Fruit fly (Drosophila melanogaster) whole organism, embryonic: ENCODE measurements around the gene Fitm.

Experiments used
- Abd-B ChIP-seq: fragments of 200-800 bp; sonication (Bioruptor generic); optimal IDR thresholded peaks from 2 replicates; lab custom pipeline; 2018; ENCODE audit warnings: missing biosample characterization, mild to moderate bottlenecking, missing genetic modification characterization, moderate library complexity
- Aef1 ChIP-seq: fragments of 200-800 bp; sonication (Bioruptor generic); IDR thresholded peaks from 3 replicates; pipeline ENCODE4 v1.3.6; 2022; ENCODE audit warnings: missing biosample characterization, missing genetic modification characterization
- Antp ChIP-seq: fragments of 200-800 bp; sonication (Bioruptor generic); optimal IDR thresholded peaks from 3 replicates; lab custom pipeline; 2016; ENCODE audit warnings: missing biosample characterization, missing genetic modification characterization
- BEAF-32 ChIP-seq: fragments of 200-800 bp; sonication (Bioruptor generic); optimal IDR thresholded peaks from 3 replicates; lab custom pipeline; 2017; ENCODE audit warnings: missing biosample characterization, missing genetic modification characterization, mild to moderate bottlenecking, moderate library complexity, missing genetic modification reagents
- Bgb ChIP-seq: fragments of 200-800 bp; sonication (Bioruptor generic); IDR thresholded peaks from 2 replicates; pipeline ENCODE4 v1.3.6; 2022; ENCODE audit warnings: missing biosample characterization, missing genetic modification characterization; ENCODE audit not compliant: partially characterized antibody
- CG10654 ChIP-seq: fragments of 200-800 bp; sonication (Bioruptor generic); optimal IDR thresholded peaks from 2 replicates; lab custom pipeline; 2016; ENCODE audit warnings: missing biosample characterization, missing genetic modification characterization
- CG11085 ChIP-seq: fragments of 200-800 bp; sonication (Bioruptor generic); IDR thresholded peaks from 2 replicates; pipeline ENCODE4 v1.3.6; 2022; ENCODE audit warnings: missing biosample characterization, missing genetic modification characterization
- CG15514 ChIP-seq: fragments of 200-800 bp; sonication (Bioruptor generic); optimal IDR thresholded peaks from 3 replicates; lab custom pipeline; 2017; ENCODE audit warnings: missing biosample characterization, missing genetic modification characterization, mild to moderate bottlenecking, moderate library complexity, missing genetic modification reagents
- CG2120 ChIP-seq: fragments of 200-800 bp; sonication (Bioruptor generic); optimal IDR thresholded peaks from 3 replicates; lab custom pipeline; 2016; ENCODE audit warnings: missing biosample characterization, missing genetic modification characterization
- CG2129 ChIP-seq: fragments of 200-800 bp; sonication (Bioruptor generic); IDR thresholded peaks from 2 replicates; pipeline ENCODE4 v1.3.6; 2022; ENCODE audit warnings: missing biosample characterization, missing genetic modification characterization; ENCODE audit not compliant: partially characterized antibody
- CG2202 ChIP-seq: fragments of 200-800 bp; sonication (Bioruptor generic); optimal IDR thresholded peaks from 2 replicates; lab custom pipeline; 2018; ENCODE audit warnings: missing biosample characterization, mild to moderate bottlenecking, missing genetic modification characterization
- CG2678 ChIP-seq: fragments of 200-800 bp; sonication (Bioruptor generic); optimal IDR thresholded peaks from 3 replicates; lab custom pipeline; 2019; ENCODE audit warnings: missing biosample characterization, mild to moderate bottlenecking, missing genetic modification characterization, moderate library complexity
- CG3065 ChIP-seq: fragments of 200-800 bp; sonication (Bioruptor generic); optimal IDR thresholded peaks from 2 replicates; lab custom pipeline; 2016; ENCODE audit warnings: missing biosample characterization, missing genetic modification characterization
- CG3163 ChIP-seq: fragments of 200-800 bp; sonication (Bioruptor generic); optimal IDR thresholded peaks from 3 replicates; lab custom pipeline; 2016; ENCODE audit warnings: missing biosample characterization, missing genetic modification characterization
- CG3281 ChIP-seq: fragments of 200-800 bp; sonication (Bioruptor generic); optimal IDR thresholded peaks from 3 replicates; lab custom pipeline; 2017; ENCODE audit warnings: missing biosample characterization, mild to moderate bottlenecking, missing genetic modification characterization
- CG3847 ChIP-seq: fragments of 200-800 bp; sonication (Bioruptor generic); IDR thresholded peaks from 2 replicates; pipeline ENCODE4 v1.3.6; 2022; ENCODE audit warnings: missing biosample characterization, missing genetic modification characterization
- CG4707 ChIP-seq: fragments of 200-800 bp; sonication (Bioruptor generic); optimal IDR thresholded peaks from 2 replicates; lab custom pipeline; 2018; ENCODE audit warnings: missing biosample characterization, mild to moderate bottlenecking, missing genetic modification characterization, moderate library complexity
- CG6791 ChIP-seq: fragments of 200-800 bp; sonication (Bioruptor generic); IDR thresholded peaks from 3 replicates; pipeline ENCODE4 v1.3.6; 2022; ENCODE audit warnings: missing biosample characterization, missing genetic modification characterization; ENCODE audit not compliant: partially characterized antibody
- CG7745 ChIP-seq: fragments of 200-800 bp; sonication (Bioruptor generic); optimal IDR thresholded peaks from 2 replicates; lab custom pipeline; 2018; ENCODE audit warnings: missing biosample characterization, mild to moderate bottlenecking, missing genetic modification characterization, moderate library complexity
- Dll ChIP-seq: fragments of 200-800 bp; sonication (Bioruptor generic); IDR thresholded peaks from 4 replicates; pipeline ENCODE4 v1.3.6; 2022; ENCODE audit warnings: missing biosample characterization, missing genetic modification characterization; ENCODE audit not compliant: partially characterized antibody
- HLH54F ChIP-seq: fragments of 200-800 bp; sonication (Bioruptor generic); optimal IDR thresholded peaks from 3 replicates; lab custom pipeline; 2016; ENCODE audit warnings: missing biosample characterization, missing genetic modification characterization
- MESR4 ChIP-seq: fragments of 200-800 bp; sonication (Bioruptor generic); optimal IDR thresholded peaks from 2 replicates; lab custom pipeline; 2018; ENCODE audit warnings: missing biosample characterization, mild to moderate bottlenecking, missing genetic modification characterization, moderate library complexity
- Oaz ChIP-seq: fragments of 200-800 bp; sonication (Bioruptor generic); IDR thresholded peaks from 2 replicates; pipeline ENCODE4 v1.3.6; 2022; ENCODE audit warnings: missing biosample characterization, missing genetic modification characterization
- Pdp1 ChIP-seq, 2 experiments: fragments of 200-800 bp; sonication (Bioruptor generic); optimal IDR thresholded peaks; 3 replicates each; lab custom pipeline; 2016; ENCODE audit warnings: missing biosample characterization in 2 of 2, missing genetic modification characterization in 2 of 2, mild to moderate bottlenecking in 1 of 2, moderate library complexity in 1 of 2
- Poxn ChIP-seq: fragments of 200-800 bp; sonication (Bioruptor generic); IDR thresholded peaks from 2 replicates; pipeline ENCODE4 v1.3.6; 2022; ENCODE audit warnings: missing biosample characterization, missing genetic modification characterization
- Rfx ChIP-seq: fragments of 200-800 bp; sonication (Bioruptor generic); IDR thresholded peaks from 2 replicates; pipeline ENCODE4 v1.3.6; 2022; ENCODE audit warnings: missing biosample characterization, missing genetic modification characterization
- Trl ChIP-seq, 3 experiments: fragments of >200 bp in 2 of 3; fragments of 200-800 bp in 1 of 3; sonication (Bioruptor generic) in 1 of 3; optimal IDR thresholded peaks; 2 replicates in 1 of 3; 3 replicates in 2 of 3; lab custom pipeline; 2016 to 2017; ENCODE audit warnings: missing biosample characterization in 1 of 3, missing genetic modification characterization in 1 of 3
- ash1 ChIP-seq: fragments of 200-800 bp; sonication (Bioruptor generic); optimal IDR thresholded peaks from 2 replicates; lab custom pipeline; 2018; ENCODE audit warnings: missing biosample characterization, mild to moderate bottlenecking, missing genetic modification characterization
- cas ChIP-seq: fragments of 200-800 bp; sonication (Bioruptor generic); IDR thresholded peaks from 2 replicates; pipeline ENCODE4 v1.3.6; 2022; ENCODE audit warnings: missing biosample characterization, missing genetic modification characterization
- dm ChIP-seq: fragments of 200-800 bp; sonication (Bioruptor generic); optimal IDR thresholded peaks from 3 replicates; lab custom pipeline; 2016; ENCODE audit warnings: missing biosample characterization, missing genetic modification characterization
- dmrt99B ChIP-seq: fragments of 200-800 bp; sonication (Bioruptor generic); optimal IDR thresholded peaks from 2 replicates; lab custom pipeline; 2018; ENCODE audit warnings: missing biosample characterization, mild to moderate bottlenecking, missing genetic modification characterization, moderate library complexity
- ind ChIP-seq: fragments of 200-800 bp; sonication (Bioruptor generic); optimal IDR thresholded peaks from 3 replicates; lab custom pipeline; 2016; ENCODE audit warnings: missing biosample characterization, missing genetic modification characterization
- insv ChIP-seq, 2 experiments: fragments of 200-800 bp; sonication (Bioruptor generic); optimal IDR thresholded peaks; 3 replicates each; lab custom pipeline; 2016 to 2018; ENCODE audit warnings: missing biosample characterization in 2 of 2, missing genetic modification characterization in 2 of 2
- inv ChIP-seq: fragments of 200-800 bp; sonication (Bioruptor generic); IDR thresholded peaks from 2 replicates; pipeline ENCODE4 v1.3.6; 2022; ENCODE audit warnings: missing biosample characterization, missing genetic modification characterization; ENCODE audit not compliant: partially characterized antibody
- knrl ChIP-seq: fragments of 200-800 bp; sonication (Bioruptor generic); IDR thresholded peaks from 3 replicates; pipeline ENCODE4 v1.3.6; 2022; ENCODE audit warnings: missing biosample characterization, missing genetic modification characterization; ENCODE audit not compliant: partially characterized antibody
- lab ChIP-seq: fragments of 200-800 bp; sonication (Bioruptor generic); optimal IDR thresholded peaks from 3 replicates; lab custom pipeline; 2017; ENCODE audit warnings: missing biosample characterization, missing genetic modification characterization, mild to moderate bottlenecking, moderate library complexity, missing genetic modification reagents
- nau ChIP-seq: fragments of 200-800 bp; sonication (Bioruptor generic); optimal IDR thresholded peaks from 3 replicates; lab custom pipeline; 2017; ENCODE audit warnings: missing biosample characterization, mild to moderate bottlenecking, missing genetic modification characterization, missing genetic modification reagents
- pan ChIP-seq, 4 experiments: fragments of >200 bp in 3 of 4; fragments of 200-800 bp in 1 of 4; sonication (Bioruptor generic) in 1 of 4; optimal IDR thresholded peaks in 3 of 4; IDR thresholded peaks in 1 of 4; 2 replicates each; pipeline versions ENCODE4 v1.3.6 to Lab custom; 2017 to 2022; ENCODE audit warnings: missing biosample characterization in 2 of 4, missing genetic modification characterization in 2 of 4, mixed read lengths in 1 of 4
- psq ChIP-seq: fragments of 200-800 bp; sonication (Bioruptor generic); optimal IDR thresholded peaks from 2 replicates; lab custom pipeline; 2017; ENCODE audit warnings: missing biosample characterization, missing genetic modification characterization
- sc ChIP-seq, 3 experiments: fragments of >200 bp in 2 of 3; fragments of 200-800 bp in 1 of 3; sonication (Bioruptor generic) in 1 of 3; optimal IDR thresholded peaks; 2 replicates in 2 of 3; 3 replicates in 1 of 3; lab custom pipeline; 2017; ENCODE audit warnings: mild to moderate bottlenecking in 1 of 3, missing biosample characterization in 1 of 3, missing genetic modification characterization in 1 of 3, missing genetic modification reagents in 1 of 3
- sens ChIP-seq: fragments of 200-800 bp; sonication (Bioruptor generic); peaks from one replicate; lab custom pipeline; 2016; ENCODE audit warnings: missing biosample characterization, missing genetic modification characterization
- so ChIP-seq: fragments of 200-800 bp; sonication (Bioruptor generic); IDR thresholded peaks from 3 replicates; pipeline ENCODE4 v1.3.6; 2022; ENCODE audit warnings: missing biosample characterization, missing genetic modification characterization
- sob ChIP-seq: fragments of 200-800 bp; sonication (Bioruptor generic); IDR thresholded peaks from 2 replicates; pipeline ENCODE4 v1.3.6; 2022; ENCODE audit warnings: missing biosample characterization, missing genetic modification characterization
- tup ChIP-seq: fragments of 200-800 bp; sonication (Bioruptor generic); optimal IDR thresholded peaks from 2 replicates; lab custom pipeline; 2016; ENCODE audit warnings: missing biosample characterization, mild to moderate bottlenecking, missing genetic modification characterization, moderate library complexity
- unc-4 ChIP-seq: fragments of 200-800 bp; sonication (Bioruptor generic); IDR thresholded peaks from 2 replicates; pipeline ENCODE4 v1.3.6; 2022; ENCODE audit warnings: missing biosample characterization, missing genetic modification characterization; ENCODE audit not compliant: partially characterized antibody
- unpg ChIP-seq: fragments of 200-800 bp; sonication (Bioruptor generic); optimal IDR thresholded peaks from 3 replicates; lab custom pipeline; 2018; ENCODE audit warnings: missing biosample characterization, mild to moderate bottlenecking, missing genetic modification characterization, moderate library complexity

Fitm gene

dm6 chr3L:5139312-5139711 is 6.6 kb downstream of the Fitm start, which contains the start of the genes Tcs5 and CHMP2B (continued):
- peak; percentile 100 for TF ChIP-seq lab (GFP tag; lab: Kevin White, UChicago)
- TF ChIP-seq Aef1 (GFP tag; lab: Robert Waterston, UW) = peak; percentile 100
- TF ChIP-seq CG3847 (GFP tag; lab: Robert Waterston, UW) = peak; percentile 100
- peak; percentile 97 for TF ChIP-seq ash1 (GFP tag; lab: Kevin White, UChicago)
- TF ChIP-seq tup (GFP tag; lab: Kevin White, UChicago) = peak; percentile 100
- peak; percentile 100 for TF ChIP-seq CG10654 (GFP tag; lab: Kevin White, UChicago)
- peak; percentile 99 for TF ChIP-seq Antp (GFP tag; lab: Kevin White, UChicago)
- TF ChIP-seq CG4707 (GFP tag; lab: Kevin White, UChicago) = peak; percentile 97
- peak; percentile 100 for TF ChIP-seq Abd-B (GFP tag; lab: Kevin White, UChicago)
- TF ChIP-seq inv (GFP tag; lab: Robert Waterston, UW) = no peak; the same call in 1 of the 2 replicates
- peak; percentile 99 for TF ChIP-seq CG3281
- TF ChIP-seq Trl (optimal IDR thresholded peaks at IDR 0.05; lab: Kevin White, UChicago) = no peak
- peak; percentile 100 for TF ChIP-seq Trl (GFP tag; optimal IDR thresholded peaks at IDR 0.05; lab: Kevin White, UChicago)
- peak; percentile 99 for TF ChIP-seq CG3065 (GFP tag; lab: Kevin White, UChicago)
- peak; percentile 98 for TF ChIP-seq psq
- TF ChIP-seq CG2678 (tag; lab: Kevin White, UChicago) = peak; percentile 100
- TF ChIP-seq dmrt99B (tag; lab: Kevin White, UChicago) = peak; percentile 99
- peak; percentile 100 for TF ChIP-seq CG2202 (tag; lab: Kevin White, UChicago)
- peak; percentile 100 for TF ChIP-seq sens (GFP tag; lab: Kevin White, UChicago)
- peak; percentile 100 for TF ChIP-seq so (GFP tag; lab: Robert Waterston, UW)
- TF ChIP-seq CG15514 (GFP tag; lab: Kevin White, UChicago) = peak; percentile 96
- TF ChIP-seq cas (GFP tag; lab: Robert Waterston, UW) = peak; percentile 100
- TF ChIP-seq sc (optimal IDR thresholded peaks at IDR 0.05; lab: Kevin White, UChicago) = no peak
- TF ChIP-seq sc (GFP tag; optimal IDR thresholded peaks at IDR 0.05; lab: Kevin White, UChicago) = peak; percentile 100
- peak; percentile 95 for TF ChIP-seq CG3163 (GFP tag; lab: Kevin White, UChicago)
- peak; percentile 100 for TF ChIP-seq ind (GFP tag; lab: Kevin White, UChicago)
- peak; percentile 100 for TF ChIP-seq sob (GFP tag; lab: Robert Waterston, UW)
- TF ChIP-seq CG7745 (tag; lab: Kevin White, UChicago) = peak; percentile 96
- peak; percentile 100 for TF ChIP-seq HLH54F (GFP tag; lab: Kevin White, UChicago)
- TF ChIP-seq, all 482 proteins: peak for 447

dm6 chr3L:5136123-5136522 is 9.7 kb downstream of the Fitm start, which contains the start of the genes CG10674 and CG4611:
CG10674 (minus strand) TSS chr3L:5136292.
CG4611 (plus strand) TSS chr3L:5136376.
- TF ChIP-seq BEAF-32 (GFP tag; lab: Kevin White, UChicago) (peak; percentile 27), Oaz (no peak), CG2120 (GFP tag; lab: Kevin White, UChicago) (peak; percentile 28), MESR4 (GFP tag; lab: Kevin White, UChicago) (peak; percentile 73), CG6791 (GFP tag; lab: Robert Waterston, UW) (0 out of 3 replicates have a peak, but pooled peaks have one; percentile 18), nau (GFP tag; lab: Kevin White, UChicago) (no peak), unc-4 (GFP tag; lab: Robert Waterston, UW) (no peak), lab (GFP tag; lab: Kevin White, UChicago) (no peak), unpg (no peak), pan (optimal IDR thresholded peaks at IDR 0.05; lab: Kevin White, UChicago) (no peak), pan (GFP tag; optimal IDR thresholded peaks at IDR 0.05 in 1 of 2, IDR thresholded peaks at IDR 0.05 in 1 of 2) (peak in 1 of 2 experiments; percentile 10), insv (GFP tag; optimal IDR thresholded peaks at IDR 0.05; lab: Kevin White, UChicago) (peak in 1 of 2 experiments; percentile 84), Poxn (no peak), dm (peak; percentile 51), Pdp1 (GFP tag; optimal IDR thresholded peaks at IDR 0.05; lab: Kevin White, UChicago) (peak in 1 of 2 experiments; percentile 56), Dll (GFP tag; lab: Robert Waterston, UW) (0 out of 4 replicates have a peak, but pooled peaks have one; percentile 42), CG2129 (GFP tag; lab: Robert Waterston, UW) (no peak), knrl (GFP tag; lab: Robert Waterston, UW) (peak; percentile 30; the same call in 1 of the 3 replicates), Rfx (GFP tag; lab: Robert Waterston, UW) (peak; percentile 24; the same call in 1 of the 2 replicates), CG11085 (GFP tag; lab: Robert Waterston, UW) (no peak), Bgb (GFP tag; lab: Robert Waterston, UW) (peak; percentile 27; the same call in 1 of the 2 replicates)
